Fruit fly (Drosophila melanogaster) whole organism, embryonic: Measurements from ENCODE around the gene CkIIbeta.

Experiments
- Antp ChIP-seq: fragments of 200-800 bp; sonication (Bioruptor generic); optimal IDR thresholded peaks from 3 replicates; lab custom pipeline; 2016; ENCODE audit warnings: missing biosample characterization, missing genetic modification characterization
- Atf-2 ChIP-seq: fragments of 200-800 bp; sonication (Bioruptor generic); optimal IDR thresholded peaks from 2 replicates; lab custom pipeline; 2016; ENCODE audit warnings: missing biosample characterization, missing genetic modification characterization
- Atf3 ChIP-seq: fragments of 200-800 bp; sonication (Bioruptor generic); optimal IDR thresholded peaks from 3 replicates; lab custom pipeline; 2016; ENCODE audit warnings: missing biosample characterization, missing genetic modification characterization
- Blimp-1 ChIP-seq: fragments of 200-800 bp; sonication (Bioruptor generic); optimal IDR thresholded peaks from 3 replicates; lab custom pipeline; 2018; ENCODE audit warnings: missing biosample characterization, missing genetic modification characterization, mild to moderate bottlenecking, moderate library complexity, missing genetic modification reagents
- CG10209 ChIP-seq: fragments of 200-800 bp; sonication (Bioruptor generic); optimal IDR thresholded peaks from 3 replicates; lab custom pipeline; 2017; ENCODE audit warnings: missing biosample characterization, mild to moderate bottlenecking, missing genetic modification characterization, missing genetic modification reagents
- CG10274 ChIP-seq: fragments of 200-800 bp; sonication (Bioruptor generic); optimal IDR thresholded peaks from 3 replicates; lab custom pipeline; 2017; ENCODE audit warnings: missing biosample characterization, mild to moderate bottlenecking, missing genetic modification characterization
- CG13624 ChIP-seq: fragments of 200-800 bp; sonication (Bioruptor generic); optimal IDR thresholded peaks from 2 replicates; lab custom pipeline; 2016; ENCODE audit warnings: missing biosample characterization, missing genetic modification characterization
- CG14860 ChIP-seq: fragments of 200-800 bp; sonication (Bioruptor generic); IDR thresholded peaks from 3 replicates; pipeline ENCODE4 v1.3.6; 2022; ENCODE audit warnings: missing biosample characterization, missing genetic modification characterization; ENCODE audit not compliant: partially characterized antibody
- CG15073 ChIP-seq: fragments of 200-800 bp; sonication (Bioruptor generic); optimal IDR thresholded peaks from 2 replicates; lab custom pipeline; 2016; ENCODE audit warnings: missing biosample characterization, missing genetic modification characterization
- CG15601 ChIP-seq: fragments of 200-800 bp; sonication (Bioruptor generic); optimal IDR thresholded peaks from 3 replicates; lab custom pipeline; 2019; ENCODE audit warnings: missing biosample characterization, mild to moderate bottlenecking, missing genetic modification characterization, moderate library complexity
- CG16779 ChIP-seq: fragments of 200-800 bp; sonication (Bioruptor generic); IDR thresholded peaks from 2 replicates; pipeline ENCODE4 v1.3.6; 2022; ENCODE audit warnings: missing biosample characterization, missing genetic modification characterization
- CG16815 ChIP-seq: fragments of 200-800 bp; sonication (Bioruptor generic); optimal IDR thresholded peaks from 3 replicates; lab custom pipeline; 2017; ENCODE audit warnings: missing biosample characterization, mild to moderate bottlenecking, missing genetic modification characterization
- CG18619 ChIP-seq: fragments of 200-800 bp; sonication (Bioruptor generic); optimal IDR thresholded peaks from 3 replicates; lab custom pipeline; 2017; ENCODE audit warnings: missing biosample characterization, mild to moderate bottlenecking, missing genetic modification characterization
- CG2199 ChIP-seq: fragments of 200-800 bp; sonication (Bioruptor generic); IDR thresholded peaks from 3 replicates; pipeline ENCODE4 v1.3.6; 2022; ENCODE audit warnings: missing biosample characterization, missing genetic modification characterization
- CG32772 ChIP-seq: fragments of 200-800 bp; sonication (Bioruptor generic); IDR thresholded peaks from 2 replicates; pipeline ENCODE4 v1.3.6; 2022; ENCODE audit warnings: missing biosample characterization, missing genetic modification characterization
- CG4617 ChIP-seq: fragments of 200-800 bp; sonication (Bioruptor generic); optimal IDR thresholded peaks from 3 replicates; lab custom pipeline; 2016; ENCODE audit warnings: missing biosample characterization, missing genetic modification characterization, borderline replicate concordance
- CG6813 ChIP-seq: fragments of 200-800 bp; sonication (Bioruptor generic); optimal IDR thresholded peaks from 2 replicates; lab custom pipeline; 2017; ENCODE audit warnings: missing biosample characterization, missing genetic modification characterization, mild to moderate bottlenecking, moderate library complexity, missing genetic modification reagents
- CG9797 ChIP-seq: fragments of 200-800 bp; sonication (Bioruptor generic); optimal IDR thresholded peaks from 3 replicates; lab custom pipeline; 2018; ENCODE audit warnings: missing biosample characterization, mild to moderate bottlenecking, missing genetic modification characterization
- CoRest ChIP-seq: fragments of 200-800 bp; sonication (Bioruptor generic); optimal IDR thresholded peaks from 3 replicates; lab custom pipeline; 2018; ENCODE audit warnings: missing biosample characterization, mild to moderate bottlenecking, missing genetic modification characterization, moderate library complexity
- Dp ChIP-seq: fragments of 200-800 bp; sonication (Bioruptor generic); optimal IDR thresholded peaks from 2 replicates; lab custom pipeline; 2018; ENCODE audit warnings: missing biosample characterization, mild to moderate bottlenecking, missing genetic modification characterization, moderate library complexity
- GATAe ChIP-seq: fragments of 200-800 bp; sonication (Bioruptor generic); conservative IDR thresholded peaks from 2 replicates; pipeline ENCODE4 v1.3.6; 2022; ENCODE audit warnings: missing biosample characterization, missing genetic modification characterization
- H15 ChIP-seq: fragments of 200-800 bp; sonication (Bioruptor generic); IDR thresholded peaks from 3 replicates; pipeline ENCODE4 v1.3.6; 2022; ENCODE audit warnings: missing biosample characterization, missing genetic modification characterization
- Hr78 ChIP-seq, 2 experiments: fragments of 200-800 bp in 1 of 2; fragments of >200 bp in 1 of 2; sonication (Bioruptor generic) in 1 of 2; optimal IDR thresholded peaks; 2 replicates each; lab custom pipeline; 2017 to 2019; ENCODE audit warnings: missing biosample characterization in 2 of 2, missing genetic modification characterization in 2 of 2, mild to moderate bottlenecking in 1 of 2, moderate library complexity in 1 of 2
- Mrtf ChIP-seq: fragments of 200-800 bp; sonication (Bioruptor generic); IDR thresholded peaks from 3 replicates; pipeline ENCODE4 v1.3.6; 2022; ENCODE audit warnings: missing biosample characterization, missing genetic modification characterization
- Myb ChIP-seq: fragments of 200-800 bp; sonication (Bioruptor generic); optimal IDR thresholded peaks from 2 replicates; lab custom pipeline; 2016; ENCODE audit warnings: missing biosample characterization, missing genetic modification characterization
- NFAT ChIP-seq: fragments of 200-800 bp; sonication (Bioruptor generic); IDR thresholded peaks from 2 replicates; pipeline ENCODE4 v1.3.6; 2022; ENCODE audit warnings: missing biosample characterization, missing genetic modification characterization
- Neu2 ChIP-seq: fragments of 200-800 bp; sonication (Bioruptor generic); optimal IDR thresholded peaks from 3 replicates; lab custom pipeline; 2016; ENCODE audit warnings: missing biosample characterization, missing genetic modification characterization, borderline replicate concordance
- PHDP ChIP-seq: fragments of 200-800 bp; sonication (Bioruptor generic); optimal IDR thresholded peaks from 3 replicates; lab custom pipeline; 2018; ENCODE audit warnings: missing biosample characterization, mild to moderate bottlenecking, missing genetic modification characterization, moderate library complexity
- Ptx1 ChIP-seq: fragments of 200-800 bp; sonication (Bioruptor generic); IDR thresholded peaks from 2 replicates; pipeline ENCODE4 v1.3.6; 2022; ENCODE audit warnings: missing biosample characterization, missing genetic modification characterization
- Rx ChIP-seq: fragments of 200-800 bp; sonication (Bioruptor generic); IDR thresholded peaks from 2 replicates; pipeline ENCODE4 v1.3.6; 2022; ENCODE audit warnings: missing biosample characterization, missing genetic modification characterization
- Taf1 ChIP-seq: fragments of 200-800 bp; sonication (Bioruptor generic); IDR thresholded peaks from 2 replicates; pipeline ENCODE4 v1.3.6; 2022; ENCODE audit warnings: missing biosample characterization, missing genetic modification characterization
- al ChIP-seq: fragments of 200-800 bp; sonication (Bioruptor generic); IDR thresholded peaks from 2 replicates; pipeline ENCODE4 v1.3.6; 2022; ENCODE audit warnings: missing biosample characterization, missing genetic modification characterization
- chn ChIP-seq: fragments of 200-800 bp; sonication (Bioruptor generic); optimal IDR thresholded peaks from 2 replicates; lab custom pipeline; 2016; ENCODE audit warnings: missing biosample characterization, missing genetic modification characterization
- croc ChIP-seq: fragments of 200-800 bp; sonication (Bioruptor generic); conservative IDR thresholded peaks from 3 replicates; pipeline ENCODE4 v1.3.6; 2022; ENCODE audit warnings: missing biosample characterization, missing genetic modification characterization
- disco-r ChIP-seq: fragments of 200-800 bp; sonication (Bioruptor generic); optimal IDR thresholded peaks from 2 replicates; lab custom pipeline; 2016; ENCODE audit warnings: missing biosample characterization, missing genetic modification characterization
- exex ChIP-seq: fragments of 200-800 bp; sonication (Bioruptor generic); optimal IDR thresholded peaks from 4 replicates; lab custom pipeline; 2018; ENCODE audit warnings: missing biosample characterization, mild to moderate bottlenecking, missing genetic modification characterization, moderate library complexity
- ftz-f1 ChIP-seq: fragments of 200-800 bp; sonication (Bioruptor generic); optimal IDR thresholded peaks from 2 replicates; lab custom pipeline; 2016; ENCODE audit warnings: missing biosample characterization, missing genetic modification characterization
- gce ChIP-seq: fragments of 200-800 bp; sonication (Bioruptor generic); IDR thresholded peaks from 3 replicates; pipeline ENCODE4 v1.3.6; 2022; ENCODE audit warnings: missing biosample characterization, missing genetic modification characterization
- gfzf ChIP-seq: fragments of 200-800 bp; sonication (Bioruptor generic); optimal IDR thresholded peaks from 2 replicates; lab custom pipeline; 2016; ENCODE audit warnings: missing biosample characterization, mild to moderate bottlenecking, missing genetic modification characterization, moderate library complexity
- gsb-n ChIP-seq: fragments of 200-800 bp; sonication (Bioruptor generic); optimal IDR thresholded peaks from 3 replicates; lab custom pipeline; 2018; ENCODE audit warnings: missing biosample characterization, mild to moderate bottlenecking, missing genetic modification characterization
- h ChIP-seq: fragments of >200 bp; optimal IDR thresholded peaks from 2 replicates; lab custom pipeline; 2017
- ken ChIP-seq: fragments of 200-800 bp; sonication (Bioruptor generic); IDR thresholded peaks from 3 replicates; pipeline ENCODE4 v1.3.6; 2022; ENCODE audit warnings: missing biosample characterization, missing genetic modification characterization
- lola ChIP-seq, 3 experiments: fragments of >200 bp in 2 of 3; fragments of 200-800 bp in 1 of 3; sonication (Bioruptor generic) in 1 of 3; optimal IDR thresholded peaks; 2 replicates each; lab custom pipeline; 2017 to 2019; ENCODE audit warnings: missing biosample characterization in 3 of 3, missing genetic modification characterization in 3 of 3, mild to moderate bottlenecking in 1 of 3, moderate library complexity in 1 of 3
- scrt ChIP-seq: fragments of 200-800 bp; sonication (Bioruptor generic); optimal IDR thresholded peaks from 2 replicates; lab custom pipeline; 2018; ENCODE audit warnings: missing biosample characterization, mild to moderate bottlenecking, missing genetic modification characterization, moderate library complexity
- sqz ChIP-seq: fragments of 200-800 bp; sonication (Bioruptor generic); optimal IDR thresholded peaks from 3 replicates; lab custom pipeline; 2018; ENCODE audit warnings: missing biosample characterization, mild to moderate bottlenecking, missing genetic modification characterization
- tgo ChIP-seq: fragments of 200-800 bp; sonication (Bioruptor generic); IDR thresholded peaks from 3 replicates; pipeline ENCODE4 v1.3.6; 2022; ENCODE audit warnings: missing biosample characterization, missing genetic modification characterization
- tll ChIP-seq, 2 experiments: fragments of 200-800 bp in 1 of 2; fragments of >200 bp in 1 of 2; sonication (Bioruptor generic) in 1 of 2; optimal IDR thresholded peaks; 2 replicates each; lab custom pipeline; 2017 to 2019; ENCODE audit warnings: missing biosample characterization in 2 of 2, missing genetic modification characterization in 2 of 2, mild to moderate bottlenecking in 1 of 2, moderate library complexity in 1 of 2
- vfl ChIP-seq: fragments of 200-800 bp; sonication (Bioruptor generic); optimal IDR thresholded peaks from 2 replicates; lab custom pipeline; 2016; ENCODE audit warnings: missing biosample characterization, missing genetic modification characterization
- vvl ChIP-seq: fragments of 200-800 bp; sonication (Bioruptor generic); IDR thresholded peaks from 2 replicates; pipeline ENCODE4 v1.3.6; 2022; ENCODE audit warnings: missing biosample characterization, missing genetic modification characterization
- zen2 ChIP-seq: fragments of 200-800 bp; sonication (Bioruptor generic); IDR thresholded peaks from 3 replicates; pipeline ENCODE4 v1.3.6; 2022; ENCODE audit warnings: missing biosample characterization, missing genetic modification characterization; ENCODE audit not compliant: partially characterized antibody

CkIIbeta gene

dm6 chrX:11775987-11776587 lies 16.2 kb upstream of the CkIIbeta start (continued):
- TF ChIP-seq Taf1 (GFP tag; lab: Robert Waterston, UW) (no peak), CG13624 (no peak), lola (GFP tag; optimal IDR thresholded peaks at IDR 0.05; lab: Kevin White, UChicago) (peak in 1 of 3 experiments; percentile 76), CoRest (tag; lab: Kevin White, UChicago) (peak; percentile 59), gfzf (no peak), Atf-2 (GFP tag; lab: Kevin White, UChicago) (no peak), scrt (GFP tag; lab: Kevin White, UChicago) (no peak), Rx (GFP tag; lab: Robert Waterston, UW) (no peak), tgo (GFP tag; lab: Robert Waterston, UW) (peak; percentile 37; the same call in 1 of the 3 replicates), CG14860 (GFP tag; lab: Robert Waterston, UW) (no peak), Myb (GFP tag; lab: Kevin White, UChicago) (peak; percentile 21), CG2199 (GFP tag; lab: Robert Waterston, UW) (no peak), Blimp-1 (GFP tag; lab: Kevin White, UChicago) (peak; percentile 61), CG15601 (peak; percentile 36), CG6813 (GFP tag; lab: Kevin White, UChicago) (peak; percentile 52), vvl (peak; percentile 58; the same call in 1 of the 2 replicates), CG32772 (GFP tag; lab: Robert Waterston, UW) (peak; percentile 36; the same call in 1 of the 2 replicates), gsb-n (tag; lab: Kevin White, UChicago) (peak; percentile 41), disco-r (GFP tag; lab: Kevin White, UChicago) (no peak), Ptx1 (GFP tag; lab: Robert Waterston, UW) (peak; percentile 58), h (no peak), ken (peak; percentile 61; the same call in 2 of the 3 replicates), Dp (GFP tag; lab: Kevin White, UChicago) (no peak), Antp (GFP tag; lab: Kevin White, UChicago) (peak; percentile 48), gce (no peak), CG16815 (GFP tag; lab: Kevin White, UChicago) (peak; percentile 63), H15 (GFP tag; lab: Robert Waterston, UW) (0 out of 3 replicates have a peak, but pooled peaks have one; percentile 31), CG15073 (peak; percentile 2), ftz-f1 (GFP tag; lab: Kevin White, UChicago) (no peak), CG10209 (GFP tag; lab: Kevin White, UChicago) (peak; percentile 50), chn (GFP tag; lab: Kevin White, UChicago) (no peak), croc (peak; percentile 58), Atf3 (peak; percentile 14), Mrtf (peak; percentile 50; the same call in 1 of the 3 replicates), sqz (GFP tag; lab: Kevin White, UChicago) (no peak), CG10274 (no peak), vfl (GFP tag; lab: Kevin White, UChicago) (no peak), zen2 (GFP tag; lab: Robert Waterston, UW) (no peak), CG9797 (GFP tag; lab: Kevin White, UChicago) (no peak), NFAT (GFP tag; lab: Robert Waterston, UW) (no peak), GATAe (GFP tag; lab: Robert Waterston, UW) (no peak), CG18619 (GFP tag; lab: Kevin White, UChicago) (peak; percentile 8), Hr78 (GFP tag; optimal IDR thresholded peaks at IDR 0.05; lab: Kevin White, UChicago) (no peak), exex (tag; lab: Kevin White, UChicago) (no peak), CG16779 (GFP tag; lab: Robert Waterston, UW) (no peak), PHDP (tag; lab: Kevin White, UChicago) (no peak), al (GFP tag; lab: Robert Waterston, UW) (no peak), CG4617 (GFP tag; lab: Kevin White, UChicago) (no peak), Neu2 (GFP tag; lab: Kevin White, UChicago) (no peak), tll (GFP tag; optimal IDR thresholded peaks at IDR 0.05; lab: Kevin White, UChicago) (no peak)
